Fruit fly (Drosophila melanogaster): ENCODE results near the gene Phb1.

DNA sequence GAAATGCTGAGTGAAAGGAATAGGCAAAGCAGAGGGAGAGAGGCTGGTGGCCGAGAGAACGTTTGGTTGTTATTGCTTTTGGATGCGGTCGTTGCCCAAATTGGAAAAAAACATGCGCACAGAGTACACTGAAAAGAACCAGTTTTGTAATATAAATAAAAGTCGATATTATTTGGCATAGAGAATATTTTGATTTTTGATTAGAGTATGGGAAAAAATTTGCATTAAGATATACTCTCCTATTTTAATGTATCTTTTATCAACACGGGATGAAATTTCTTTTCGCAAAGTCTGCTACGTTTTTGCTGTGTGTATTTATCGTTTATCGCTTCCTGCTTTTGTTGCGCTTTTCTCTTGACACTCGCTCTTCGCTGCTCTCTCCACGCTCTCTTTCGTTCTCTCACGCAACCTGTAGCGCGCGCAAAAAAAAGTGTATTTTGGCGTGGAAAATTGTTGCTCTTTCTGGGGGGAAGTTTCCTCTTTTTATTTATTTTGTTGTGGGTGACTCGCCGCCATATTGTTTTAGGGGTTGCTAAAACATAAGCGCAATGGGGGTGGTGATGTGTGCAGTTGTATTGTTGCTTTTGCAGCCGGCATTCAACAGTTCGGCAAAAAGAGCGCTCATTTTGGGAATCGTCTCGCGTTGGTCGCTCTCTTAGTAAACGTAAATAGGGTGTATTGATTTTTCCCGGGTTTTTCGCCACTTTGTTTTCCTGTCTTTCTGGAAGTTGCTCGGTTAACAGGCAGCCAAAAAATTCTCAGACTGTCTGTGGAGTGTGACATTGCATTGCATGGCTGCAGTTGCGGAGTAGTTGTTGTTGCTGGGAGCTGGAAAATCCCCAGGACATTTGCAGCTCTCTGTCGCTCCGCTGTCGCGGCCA lies 41.5 kb upstream of the Phb1 start:
- TF ChIP-seq CTCF (optimal IDR thresholded peaks at IDR 0.05) (no peak), CG8478 (optimal IDR thresholded peaks at IDR 0.05) (no peak)
